Fruit fly (Drosophila melanogaster): ENCODE data around the gene Hmgcr.

Hmgcr gene

DNA sequence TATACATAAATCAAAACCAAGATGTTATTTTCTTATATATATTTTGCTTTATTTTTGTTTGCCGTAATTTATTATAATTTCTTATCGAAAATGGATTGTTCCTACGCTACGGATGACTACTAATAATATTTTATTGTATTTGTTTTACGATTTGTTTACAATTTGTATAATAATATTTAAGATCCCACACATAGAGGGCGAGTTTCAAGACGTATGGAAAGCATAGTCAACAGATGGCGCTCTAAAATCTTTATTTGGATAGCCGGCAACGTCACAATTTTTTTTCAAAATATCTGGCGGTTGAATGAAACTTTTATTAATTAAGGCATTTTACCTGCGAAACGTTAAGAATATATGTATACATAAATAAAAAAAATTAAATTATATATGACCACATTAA lies 11.2 kb upstream of the Hmgcr start (continued):
- TF ChIP-seq pan (optimal IDR thresholded peaks at IDR 0.05) (no peak), pan (GFP tag; optimal IDR thresholded peaks at IDR 0.05 in 1 of 2, IDR thresholded peaks at IDR 0.05 in 1 of 2) (peak in 1 of 2 experiments; percentile 27), CG18011 (GFP tag; optimal IDR thresholded peaks at IDR 0.05) (no peak), Chrac-16 (GFP tag; optimal IDR thresholded peaks at IDR 0.05) (no peak), CG3838 (GFP tag; optimal IDR thresholded peaks at IDR 0.05) (no peak), btn (GFP tag; optimal IDR thresholded peaks at IDR 0.05) (no peak), CG14860 (GFP tag; IDR thresholded peaks at IDR 0.05; ENCODE audit: partially characterized antibody) (no peak), da (GFP tag; optimal IDR thresholded peaks at IDR 0.05) (no peak), Taf1 (GFP tag; IDR thresholded peaks at IDR 0.05) (no peak), CrebB (tag; optimal IDR thresholded peaks at IDR 0.05) (no peak), org-1 (GFP tag; optimal IDR thresholded peaks at IDR 0.05) (no peak), Stat92E (GFP tag; optimal IDR thresholded peaks at IDR 0.05) (no peak), TFAM (GFP tag; optimal IDR thresholded peaks at IDR 0.05) (no peak), peb (GFP tag; IDR thresholded peaks at IDR 0.05) (no peak), mld (GFP tag; IDR thresholded peaks at IDR 0.05; ENCODE audit: partially characterized antibody) (no peak), CG32767 (GFP tag; IDR thresholded peaks at IDR 0.05) (no peak), gcm2 (GFP tag; optimal IDR thresholded peaks at IDR 0.05) (no peak), jigr1 (GFP tag; IDR thresholded peaks at IDR 0.05) (peak; percentile 48; the same call in 1 of the 3 replicates), CG32772 (GFP tag; IDR thresholded peaks at IDR 0.05) (no peak), nom (GFP tag; optimal IDR thresholded peaks at IDR 0.05) (no peak), Mad (GFP tag; optimal IDR thresholded peaks at IDR 0.05) (no peak), cas (GFP tag; IDR thresholded peaks at IDR 0.05) (no peak), CG9932 (GFP tag; IDR thresholded peaks at IDR 0.05) (peak; percentile 50), caup (GFP tag; optimal IDR thresholded peaks at IDR 0.05; ENCODE audit: severe bottlenecking) (no peak), YL-1 (GFP tag; optimal IDR thresholded peaks at IDR 0.05) (no peak), CG7271 (tag; optimal IDR thresholded peaks at IDR 0.05) (no peak), CG10147 (GFP tag; optimal IDR thresholded peaks at IDR 0.05) (peak; percentile 36), MBD-R2 (GFP tag; IDR thresholded peaks at IDR 0.05) (no peak), CG4730 (GFP tag; IDR thresholded peaks at IDR 0.05) (no peak), CG18599 (GFP tag; optimal IDR thresholded peaks at IDR 0.05) (no peak), stc (GFP tag; IDR thresholded peaks at IDR 0.05) (no peak), Dref (GFP tag; IDR thresholded peaks at IDR 0.05) (no peak), CG4854 (GFP tag; optimal IDR thresholded peaks at IDR 0.05) (no peak), CG34376 (GFP tag; optimal IDR thresholded peaks at IDR 0.05) (no peak), lbe (GFP tag; optimal IDR thresholded peaks at IDR 0.05) (peak; percentile 15), ftz-f1 (GFP tag; optimal IDR thresholded peaks at IDR 0.05) (no peak), ci (GFP tag; IDR thresholded peaks at IDR 0.05) (0 out of 3 replicates have a peak, but pooled peaks have one; percentile 26), CG8924 (tag; optimal IDR thresholded peaks at IDR 0.05) (peak; percentile 12), lab (GFP tag; optimal IDR thresholded peaks at IDR 0.05) (peak; percentile 10), CG7963 (GFP tag; IDR thresholded peaks at IDR 0.05; ENCODE audit: partially characterized antibody) (no peak), yki (optimal IDR thresholded peaks at IDR 0.05) (no peak), pum (GFP tag; optimal IDR thresholded peaks at IDR 0.05) (no peak), Bdp1 (GFP tag; optimal IDR thresholded peaks at IDR 0.05) (no peak), CG9876 (GFP tag; optimal IDR thresholded peaks at IDR 0.05) (no peak), Side (GFP tag; optimal IDR thresholded peaks at IDR 0.05) (no peak), Hey (tag; optimal IDR thresholded peaks at IDR 0.05) (no peak), Meics (GFP tag; optimal IDR thresholded peaks at IDR 0.05) (peak; percentile 35), dysf (GFP tag; IDR thresholded peaks at IDR 0.05) (no peak), CG11085 (GFP tag; IDR thresholded peaks at IDR 0.05) (0 out of 2 replicates have a peak, but pooled peaks have one; percentile 11), MTF-1 (GFP tag; optimal IDR thresholded peaks at IDR 0.05; ENCODE audit: borderline replicate concordance) (no peak), tll (GFP tag; optimal IDR thresholded peaks at IDR 0.05) (no peak), CG17612 (GFP tag; IDR thresholded peaks at IDR 0.05) (no peak)
